Fruit fly (Drosophila melanogaster): ENCODE measurements around the gene CG33286.

The CG33286 gene

DNA sequence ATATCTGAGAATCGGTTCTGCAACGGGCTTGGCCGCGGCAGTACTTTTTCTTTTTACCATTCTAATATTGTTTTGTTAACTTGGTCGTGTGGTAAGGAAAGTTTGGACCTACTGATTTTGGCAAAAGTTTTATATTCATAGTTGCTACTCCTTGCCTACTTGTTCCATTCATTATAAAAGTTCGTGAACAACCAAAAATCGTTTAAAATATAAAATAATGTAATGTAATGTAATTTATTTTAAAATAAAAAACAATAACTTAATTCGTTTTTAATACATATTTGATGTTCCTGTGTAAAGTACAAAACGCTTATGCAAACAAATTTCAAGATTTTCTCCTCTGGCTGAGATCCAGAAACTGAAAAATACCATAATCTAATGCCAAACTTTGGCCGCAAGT, at the start of gene CG33286:
Gene CG33286, minus strand, starts transcription at position 101 of the 400 bp plus-strand sequence.
- TF ChIP-seq CG17801 (GFP tag; optimal IDR thresholded peaks at IDR 0.05; ENCODE audit: partially characterized antibody) = no peak

DNA sequence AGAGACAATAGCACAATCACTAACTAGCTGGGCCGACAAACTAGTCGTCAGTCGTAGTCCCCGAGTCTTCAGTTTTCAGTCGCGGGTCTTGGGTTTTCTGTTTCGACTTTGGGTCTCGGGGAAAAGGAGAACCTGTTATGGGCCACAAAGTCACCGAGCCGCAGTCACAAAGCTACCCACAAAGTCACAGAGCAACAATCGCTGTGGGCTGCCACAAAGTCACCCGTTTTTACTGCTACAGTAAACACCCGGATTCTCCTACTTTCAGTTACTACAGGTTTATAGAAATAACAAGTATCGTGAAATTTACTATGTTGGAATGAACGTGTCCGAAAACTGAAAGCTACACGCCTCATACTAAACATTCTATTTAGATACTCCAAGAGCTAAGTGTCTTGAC, 49.3 kb upstream of the CG33286 start:
- TF ChIP-seq CG17801 (GFP tag; optimal IDR thresholded peaks at IDR 0.05; ENCODE audit: partially characterized antibody) = no peak

DNA sequence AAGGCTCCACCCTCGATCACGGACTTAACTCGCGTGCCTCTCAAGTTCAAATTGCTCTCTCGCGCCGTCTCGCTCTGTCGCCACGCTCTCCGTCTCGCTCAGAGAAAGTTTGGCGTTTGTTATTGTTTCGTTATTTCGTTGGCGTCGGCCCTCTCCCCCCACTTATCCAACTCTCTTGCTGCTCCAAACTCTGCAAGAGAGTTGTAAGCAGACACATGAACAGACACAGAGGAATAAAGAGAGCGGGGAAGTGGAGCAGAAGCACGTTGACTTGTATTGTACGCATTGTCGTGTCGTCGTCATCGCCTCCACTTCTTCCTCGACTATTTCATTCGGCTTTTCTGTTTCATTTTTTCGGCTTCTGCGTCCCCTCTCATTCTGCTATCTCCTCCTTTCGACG, 48.9 kb upstream of the CG33286 start:
- TF ChIP-seq CG17801 (GFP tag; optimal IDR thresholded peaks at IDR 0.05; ENCODE audit: partially characterized antibody) = no peak

DNA sequence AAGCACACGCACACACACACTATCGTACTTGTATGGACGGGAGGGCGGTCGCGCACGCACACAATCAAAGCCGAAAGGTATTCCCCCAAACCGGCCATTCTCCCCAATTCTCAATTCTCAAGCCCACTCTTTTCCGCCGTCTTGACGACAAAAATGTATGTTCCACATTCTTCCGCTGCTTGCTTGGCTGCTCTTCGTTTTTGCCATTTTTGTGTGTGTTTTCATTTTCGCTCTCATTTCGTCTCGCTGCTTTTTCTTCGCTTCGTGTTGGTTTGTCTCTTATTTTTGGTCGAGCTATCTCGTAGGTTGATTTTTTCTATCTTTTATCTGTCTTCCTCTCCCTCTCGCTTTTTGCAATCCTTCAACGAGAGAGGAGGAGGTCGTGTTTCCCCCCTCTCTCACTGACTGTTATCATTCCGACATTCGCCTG, 40.0 kb upstream of the CG33286 start:
- no peak for TF ChIP-seq CG17801 (GFP tag; optimal IDR thresholded peaks at IDR 0.05; ENCODE audit: partially characterized antibody)

DNA sequence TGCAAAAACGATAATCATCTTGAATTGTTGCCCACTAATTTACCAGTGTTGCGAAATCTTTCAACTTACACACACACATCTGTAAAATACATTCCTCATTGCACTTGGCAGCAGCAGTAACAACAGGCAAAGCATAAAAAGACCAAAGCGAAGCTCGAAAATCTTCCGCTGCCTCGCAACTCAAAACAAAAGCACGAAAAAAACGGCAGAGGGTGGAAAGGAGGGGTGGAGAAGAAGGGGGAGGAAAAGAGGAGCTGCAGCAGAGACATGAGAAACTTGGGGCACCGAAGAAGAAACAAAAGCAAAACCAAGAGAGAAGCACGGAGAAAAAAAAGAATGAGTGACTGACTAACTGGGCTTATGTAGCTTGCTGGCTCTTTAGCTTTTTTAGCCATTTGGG, 39.0 kb upstream of the CG33286 start:
- TF ChIP-seq CG17801 (GFP tag; optimal IDR thresholded peaks at IDR 0.05; ENCODE audit: partially characterized antibody) = no peak

DNA sequence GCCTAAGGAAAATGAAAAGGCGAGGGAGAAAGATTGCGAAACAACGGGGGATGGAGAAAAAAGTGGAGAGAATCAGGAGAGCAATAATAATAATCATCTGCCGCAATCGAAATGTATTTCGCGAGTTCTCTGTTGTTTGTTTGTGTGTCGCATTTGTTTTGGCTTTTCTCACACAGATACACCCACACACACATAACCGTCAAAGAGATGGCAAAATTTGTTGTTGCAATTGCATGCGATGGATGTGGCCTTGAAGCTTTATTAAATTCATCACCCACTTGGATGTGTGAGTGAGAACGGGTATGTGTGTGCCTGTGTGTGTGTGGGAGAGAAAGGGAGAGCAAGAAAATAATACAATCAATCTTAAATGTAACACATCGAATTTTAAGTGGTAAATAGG, 37.2 kb upstream of the CG33286 start:
- TF ChIP-seq CG17801 (GFP tag; optimal IDR thresholded peaks at IDR 0.05; ENCODE audit: partially characterized antibody) = no peak

DNA sequence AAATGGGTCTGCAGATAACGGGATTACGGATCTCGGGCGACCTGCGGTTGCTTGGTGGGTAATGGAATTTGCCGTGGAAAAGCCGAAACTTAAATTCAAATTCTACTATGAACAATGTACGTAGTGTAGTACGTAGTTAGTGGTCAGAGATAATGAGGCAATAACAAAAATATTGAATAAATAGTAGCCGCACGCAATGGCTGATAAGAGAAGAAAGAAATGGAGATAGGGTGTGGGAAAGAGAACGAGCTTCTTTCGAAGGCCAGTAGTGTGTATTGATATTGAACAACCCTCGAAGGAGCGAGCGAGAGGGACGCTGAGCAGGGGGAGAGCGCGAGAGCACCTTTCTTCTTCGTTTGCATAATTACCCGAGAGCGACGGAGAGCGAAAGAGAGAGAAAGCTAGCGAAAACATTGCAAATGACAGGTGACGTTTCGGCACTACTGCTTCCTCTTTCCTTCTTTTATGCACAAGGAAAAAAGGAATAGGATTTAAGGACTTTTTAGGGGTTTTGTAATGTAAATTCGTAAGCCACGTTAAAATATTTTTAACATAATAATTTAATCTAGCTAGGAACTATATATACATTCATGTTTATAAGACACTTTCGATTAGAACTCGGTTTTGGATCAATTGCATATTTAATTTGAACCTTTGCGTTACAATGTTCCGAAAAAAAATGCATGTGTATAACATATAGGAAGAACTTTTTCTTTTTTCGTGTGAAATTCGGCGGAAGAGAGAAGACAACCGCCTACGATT, 36.5 kb upstream of the CG33286 start:
- no peak for TF ChIP-seq CG17801 (GFP tag; optimal IDR thresholded peaks at IDR 0.05; ENCODE audit: partially characterized antibody)

DNA sequence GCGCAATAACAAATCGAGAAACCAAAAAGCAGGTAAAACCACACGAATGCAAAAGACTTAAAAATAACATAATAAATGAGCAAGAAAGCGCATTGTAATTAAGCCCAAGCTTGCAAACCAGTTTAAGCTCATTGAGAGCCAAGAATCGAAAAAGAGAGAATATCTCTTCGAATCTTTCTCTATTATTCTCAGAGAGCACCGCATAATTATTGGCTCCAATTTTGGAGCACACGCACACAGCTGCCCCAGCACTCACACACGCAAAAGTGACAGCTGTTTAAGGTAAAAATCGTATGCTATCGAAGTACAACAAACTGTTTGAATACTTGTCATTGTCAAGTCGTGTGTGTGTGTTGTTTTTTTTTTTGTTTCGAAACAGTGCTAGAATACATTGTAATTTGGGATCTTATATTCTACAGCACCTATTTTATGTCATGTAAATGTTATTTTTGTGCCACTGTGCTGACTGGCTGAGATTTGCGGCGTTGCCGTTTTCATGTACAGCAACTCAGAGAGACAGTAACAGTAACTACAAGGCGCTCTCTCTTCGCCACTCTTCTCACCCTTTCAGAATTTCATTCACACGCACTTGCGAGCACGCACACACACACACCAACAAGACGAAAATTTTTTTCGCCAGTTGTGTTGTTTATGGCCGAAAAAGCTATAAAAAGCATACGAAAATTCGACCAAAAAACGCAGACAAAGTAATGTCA, 35.1 kb upstream of the CG33286 start:
- no peak for TF ChIP-seq CG17801 (GFP tag; optimal IDR thresholded peaks at IDR 0.05; ENCODE audit: partially characterized antibody)

DNA sequence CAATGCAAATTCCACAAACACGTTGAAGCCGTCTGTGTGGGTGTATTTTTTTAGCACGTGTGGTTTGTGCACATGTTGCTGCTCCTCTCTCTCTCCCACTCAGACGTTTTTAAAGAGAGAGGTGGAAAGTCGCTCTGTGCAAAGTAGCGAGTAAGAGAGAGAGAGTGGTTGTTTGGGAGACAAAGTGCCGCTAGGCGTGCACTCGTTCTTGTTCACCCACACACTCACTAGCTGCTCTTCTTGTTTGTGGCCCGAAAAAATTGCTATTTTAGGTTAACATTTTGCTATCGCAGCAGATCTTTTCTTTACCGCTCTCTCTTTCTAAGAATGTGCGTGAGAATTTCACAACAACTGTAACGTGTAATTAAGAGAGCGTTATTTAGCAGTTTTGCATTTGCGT, 34.4 kb upstream of the CG33286 start:
- TF ChIP-seq CG17801 (GFP tag; optimal IDR thresholded peaks at IDR 0.05; ENCODE audit: partially characterized antibody) = no peak

DNA sequence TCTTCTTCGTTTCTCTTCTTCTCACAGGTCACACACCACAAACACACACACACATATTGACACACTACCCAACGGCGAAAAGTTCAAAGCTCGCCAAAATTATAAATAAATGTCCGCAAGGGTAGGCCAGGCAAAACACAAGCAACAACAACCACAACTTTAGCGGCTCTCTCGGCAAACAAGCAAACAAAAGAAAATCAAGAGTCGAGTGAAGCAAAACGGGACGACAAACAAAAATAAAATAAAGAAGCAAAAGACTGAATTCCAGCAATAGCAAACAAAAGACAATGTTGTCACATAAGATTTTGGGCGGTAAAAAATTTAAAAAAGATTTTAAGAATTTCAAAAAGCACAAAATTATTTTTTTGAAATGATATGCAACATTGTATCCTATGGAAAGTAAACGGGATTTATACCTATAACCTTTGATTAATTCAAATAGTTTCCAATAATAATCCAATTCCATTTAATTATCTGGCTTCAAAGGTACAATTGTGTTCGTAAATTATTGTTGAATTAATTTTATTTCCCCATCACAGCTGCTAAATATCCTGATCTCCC, 33.8 kb upstream of the CG33286 start:
- TF ChIP-seq CG17801 (GFP tag; optimal IDR thresholded peaks at IDR 0.05; ENCODE audit: partially characterized antibody) = no peak

DNA sequence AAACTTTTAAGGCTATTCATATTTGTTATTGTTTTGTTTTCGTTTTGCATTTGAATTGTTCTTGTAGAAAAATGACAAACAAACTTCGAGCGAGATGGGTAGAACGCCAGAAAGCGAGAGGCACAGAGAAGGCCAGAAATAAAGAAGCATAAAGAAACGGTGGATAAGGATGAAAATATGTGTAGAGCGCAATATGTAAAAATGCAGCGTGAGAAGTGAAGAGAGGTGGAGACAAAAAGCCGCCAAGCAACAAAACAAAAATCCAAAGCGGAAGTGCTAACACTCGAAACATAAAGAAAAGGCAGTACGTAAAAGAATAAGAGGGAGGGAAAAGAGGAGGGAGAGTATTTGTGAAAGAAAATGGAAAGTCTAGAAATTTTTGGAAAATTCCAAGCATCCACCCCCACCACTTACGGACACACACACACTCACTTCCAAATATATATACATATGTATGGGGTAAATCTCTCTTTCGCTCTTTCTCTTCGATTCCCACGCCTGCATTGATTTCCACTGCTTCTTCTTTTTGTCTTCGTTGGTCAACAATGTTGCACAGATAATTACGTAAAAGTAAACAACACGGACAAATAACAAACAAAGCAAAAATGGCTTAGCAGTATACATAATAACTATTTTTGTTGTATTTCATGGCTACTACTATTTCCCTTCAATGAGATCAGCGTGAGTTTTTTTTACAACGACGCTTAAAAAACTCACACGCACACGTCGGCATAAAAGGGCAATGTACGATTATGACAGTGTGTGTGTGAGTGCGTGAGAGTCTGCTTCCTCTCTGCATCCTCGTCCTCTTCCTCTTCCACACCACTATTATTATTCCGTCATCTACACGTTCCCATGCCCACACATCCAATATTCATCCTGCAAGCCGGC, 33.1 kb upstream of the CG33286 start:
- no peak for TF ChIP-seq CG17801 (GFP tag; optimal IDR thresholded peaks at IDR 0.05; ENCODE audit: partially characterized antibody)

DNA sequence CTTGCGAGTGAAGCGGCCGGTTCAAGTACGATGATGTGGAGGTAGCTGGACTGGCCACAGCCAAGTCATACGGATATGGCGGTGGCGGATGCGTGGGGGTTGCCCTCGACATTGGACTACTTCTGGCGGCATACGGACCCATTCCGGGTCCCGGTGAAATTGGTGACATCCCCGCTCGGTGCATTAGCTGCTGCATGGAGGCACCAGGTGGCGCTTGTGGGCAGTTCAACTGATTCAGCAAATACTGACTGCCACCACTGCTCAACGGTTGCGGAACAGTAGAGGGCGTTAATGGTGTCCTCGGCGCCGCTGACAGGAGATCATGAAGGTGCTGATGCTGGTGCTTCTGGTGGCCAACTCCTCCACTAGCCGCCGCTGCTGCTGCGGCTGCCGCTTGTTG, 25.1 kb upstream of the CG33286 start:
- TF ChIP-seq CG17801 (GFP tag; optimal IDR thresholded peaks at IDR 0.05; ENCODE audit: partially characterized antibody) = no peak

DNA sequence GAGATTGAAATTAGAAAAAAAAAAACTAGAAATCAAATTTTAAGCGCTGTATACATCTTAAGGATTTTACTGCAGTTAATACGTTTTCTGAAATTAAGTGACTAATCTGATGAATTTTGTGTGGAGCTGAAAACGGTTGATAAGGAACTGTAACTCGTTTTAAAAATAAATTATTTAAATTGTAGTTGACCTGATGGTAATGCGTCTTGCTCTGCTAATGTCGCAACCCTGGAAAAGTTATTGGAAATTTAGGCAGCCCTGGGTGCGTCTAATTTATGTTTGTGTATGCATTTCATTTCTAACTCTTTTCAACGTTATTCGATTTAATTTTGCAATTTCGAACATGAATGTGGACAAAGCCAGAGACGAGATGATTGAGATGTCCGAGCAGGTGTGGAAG, 16.9 kb upstream of the CG33286 start, which contains the start of gene CG12984:
Gene CG12984, plus strand, starts transcription at position 301 of the 400 bp plus-strand sequence.
- TF ChIP-seq CG17801 (GFP tag; optimal IDR thresholded peaks at IDR 0.05; ENCODE audit: partially characterized antibody) = no peak

DNA sequence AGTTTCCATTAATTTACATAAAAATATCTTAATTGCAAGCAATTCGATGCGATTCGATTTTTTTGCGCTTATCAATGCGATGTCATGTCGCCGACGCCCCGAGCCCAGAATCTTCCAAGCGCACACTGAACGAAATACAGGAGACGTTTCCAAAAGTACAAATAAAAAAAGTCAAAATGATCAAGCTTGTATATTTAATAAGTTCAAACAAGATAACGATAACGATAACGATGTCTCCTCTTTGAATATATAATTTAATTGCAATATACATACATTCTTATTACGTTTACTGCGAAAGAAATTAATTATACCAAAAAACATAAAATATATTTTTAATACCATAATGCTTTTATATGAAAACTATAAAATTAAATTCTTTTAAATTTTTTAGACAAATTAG, 15.7 kb upstream of the CG33286 start:
- no peak for TF ChIP-seq CG17801 (GFP tag; optimal IDR thresholded peaks at IDR 0.05; ENCODE audit: partially characterized antibody)

DNA sequence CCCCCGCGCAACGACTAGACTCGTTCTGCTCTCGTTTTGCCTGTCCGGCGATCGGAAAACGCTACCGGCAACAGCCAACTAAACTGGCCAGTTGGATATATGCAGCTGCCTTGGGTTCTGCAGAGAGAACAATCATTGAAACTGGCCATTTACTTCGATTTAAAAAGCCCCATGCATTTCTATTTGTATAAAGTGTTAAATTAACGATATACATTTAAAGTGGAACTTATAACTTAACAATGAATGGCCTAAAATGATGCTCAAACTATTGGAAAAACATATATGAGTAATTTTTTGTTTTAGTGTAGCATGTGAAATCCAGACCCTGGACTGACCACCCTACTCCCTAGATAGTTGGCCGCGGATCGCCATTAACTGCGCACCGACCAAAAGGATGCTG, 14.4 kb upstream of the CG33286 start:
- TF ChIP-seq CG17801 (GFP tag; optimal IDR thresholded peaks at IDR 0.05; ENCODE audit: partially characterized antibody) = no peak

Data from ovary, adult (tissue).